Worm (Caenorhabditis elegans) whole organism, late embryonic: ENCODE data around the gene nhr-202.

ENCODE experiments used
- ama-1 ChIP-seq: fragments of 150-350 bp; optimal IDR thresholded peaks from 2 replicates; lab custom pipeline; 2014
- fax-1 ChIP-seq: sonication (generic microtip); optimal IDR thresholded peaks from 2 replicates; lab custom pipeline; 2016; ENCODE audit warnings: missing genotype, missing genetic modification characterization, missing compliant biosample characterization
- hlh-15 ChIP-seq: sonication (generic microtip); optimal IDR thresholded peaks from 2 replicates; lab custom pipeline; 2016; ENCODE audit warnings: missing genetic modification characterization, missing compliant biosample characterization
- pha-4 ChIP-seq: fragments of 150-350 bp; optimal IDR thresholded peaks from 2 replicates; lab custom pipeline; 2018; ENCODE audit warnings: missing biosample characterization, missing genetic modification reagents, missing genetic modification characterization

- no peak for TF ChIP-seq fax-1 (tag; lab: Kevin White, UChicago)
- no peak for TF ChIP-seq pha-4 (tag; lab: Kevin White, UChicago)
- TF ChIP-seq hlh-15 (tag; lab: Kevin White, UChicago): no peak
- no peak for TF ChIP-seq ama-1 (lab: Kevin White, UChicago)
Observed at ce11 chrV:433898-434297, 28.5 kb upstream of the nhr-202 start, which contains the start of gene B0554.2.
